Worm (Caenorhabditis elegans) whole organism, young adult: ENCODE results near the gene C07H6.9.

Experiments
- C06A6.2 ChIP-seq: fragments of 200-800 bp; sonication (Bioruptor generic); conservative IDR thresholded peaks from 2 replicates; pipeline ENCODE4 v1.3.6; 2022; ENCODE audit warnings: missing genetic modification characterization, missing compliant biosample characterization
- F23B12.7 ChIP-seq: sonication (generic microtip); optimal IDR thresholded peaks from 2 replicates; lab custom pipeline; 2017; ENCODE audit warnings: missing genetic modification characterization, mild to moderate bottlenecking, missing compliant biosample characterization, antibody characterized with exemption, moderate library complexity; ENCODE audit not compliant: insufficient read depth
- F55B11.4 ChIP-seq: sonication (generic microtip); optimal IDR thresholded peaks from 2 replicates; lab custom pipeline; 2016; ENCODE audit warnings: missing compliant biosample characterization, missing genetic modification characterization, borderline replicate concordance; ENCODE audit not compliant: insufficient read depth
- F57C9.4 ChIP-seq: sonication (generic microtip); optimal IDR thresholded peaks from 2 replicates; lab custom pipeline; 2017; ENCODE audit warnings: mild to moderate bottlenecking, missing genetic modification characterization, missing compliant biosample characterization
- K12H6.12 ChIP-seq: fragments of 200-800 bp; sonication (Bioruptor generic); optimal IDR thresholded peaks from 2 replicates; lab custom pipeline; 2018; ENCODE audit warnings: mild to moderate bottlenecking, missing genetic modification characterization, missing compliant biosample characterization
- T07F8.4 ChIP-seq: sonication (generic microtip); optimal IDR thresholded peaks from 2 replicates; lab custom pipeline; 2016; ENCODE audit warnings: mild to moderate bottlenecking, missing genetic modification characterization, moderate library complexity, missing compliant biosample characterization
- T26A5.8 ChIP-seq: sonication (generic microtip); optimal IDR thresholded peaks from 2 replicates; lab custom pipeline; 2016; ENCODE audit warnings: missing genetic modification characterization, missing compliant biosample characterization
- Y53G8AR.9 ChIP-seq: fragments of 200-800 bp; sonication (Bioruptor generic); conservative IDR thresholded peaks from 2 replicates; pipeline ENCODE4 v1.3.6; 2022; ENCODE audit warnings: missing genetic modification reagents, missing genetic modification characterization, missing compliant biosample characterization
- Y67H2A.10 ChIP-seq: fragments of 200-800 bp; sonication (Bioruptor generic); conservative IDR thresholded peaks from 2 replicates; pipeline ENCODE4 v1.3.6; 2022; ENCODE audit warnings: missing genetic modification reagents, missing genetic modification characterization, missing compliant biosample characterization
- akir-1 ChIP-seq: fragments of 200-800 bp; sonication (Bioruptor generic); optimal IDR thresholded peaks from 2 replicates; lab custom pipeline; 2018; ENCODE audit warnings: mild to moderate bottlenecking, missing genetic modification characterization, moderate library complexity, missing compliant biosample characterization
- ama-1 ChIP-seq, 3 experiments: fragments of 150-350 bp in 1 of 3; sonication (generic microtip) in 2 of 3; optimal IDR thresholded peaks; 2 replicates each; lab custom pipeline; 2014 to 2018; ENCODE audit warnings: missing biosample characterization in 2 of 3, missing genetic modification characterization in 2 of 3, missing genetic modification reagents in 2 of 3
- attf-3 ChIP-seq: fragments of 200-800 bp; sonication (Bioruptor generic); conservative IDR thresholded peaks from 2 replicates; pipeline ENCODE4 v1.3.6; 2022; ENCODE audit warnings: missing genetic modification reagents, missing genetic modification characterization, missing compliant biosample characterization
- cebp-2 ChIP-seq: fragments of 200-800 bp; sonication (Bioruptor generic); IDR thresholded peaks from 2 replicates; pipeline ENCODE4 v1.3.6; 2022; ENCODE audit warnings: missing genetic modification characterization, missing compliant biosample characterization
- ceh-100 ChIP-seq: fragments of 200-800 bp; sonication (Bioruptor generic); IDR thresholded peaks from 2 replicates; pipeline ENCODE4 v1.3.6; 2022; ENCODE audit warnings: missing genetic modification reagents, missing genetic modification characterization, missing compliant biosample characterization
- ceh-91 ChIP-seq: fragments of 200-800 bp; sonication (Bioruptor generic); IDR thresholded peaks from 2 replicates; pipeline ENCODE4 v1.3.6; 2022; ENCODE audit warnings: missing genetic modification reagents, missing genetic modification characterization, missing compliant biosample characterization
- die-1 ChIP-seq: sonication (generic microtip); optimal IDR thresholded peaks from 2 replicates; lab custom pipeline; 2016; ENCODE audit warnings: missing genotype, mild to moderate bottlenecking, missing genetic modification characterization, missing compliant biosample characterization
- ets-4 ChIP-seq: fragments of 200-800 bp; sonication (Bioruptor generic); optimal IDR thresholded peaks from 2 replicates; lab custom pipeline; 2018; ENCODE audit warnings: mild to moderate bottlenecking, missing genetic modification characterization, missing compliant biosample characterization
- hlh-12 ChIP-seq: sonication (generic microtip); optimal IDR thresholded peaks from 2 replicates; lab custom pipeline; 2016; ENCODE audit warnings: missing genetic modification characterization, missing compliant biosample characterization
- hmg-20 ChIP-seq: fragments of 200-800 bp; sonication (Bioruptor generic); IDR thresholded peaks from 2 replicates; pipeline ENCODE4 v1.3.6; 2022; ENCODE audit warnings: missing genetic modification reagents, missing genetic modification characterization, missing compliant biosample characterization
- hrde-1 ChIP-seq: sonication (generic microtip); optimal IDR thresholded peaks from 2 replicates; lab custom pipeline; 2016; ENCODE audit warnings: missing genetic modification characterization, mild to moderate bottlenecking, missing compliant biosample characterization, moderate library complexity, missing genotype, missing genetic modification reagents, borderline replicate concordance
- lin-35 ChIP-seq, 3 experiments: fragments of 150-350 bp in 2 of 3; sonication (generic microtip) in 1 of 3; optimal IDR thresholded peaks; 2 replicates each; lab custom pipeline; 2014 to 2018; ENCODE audit warnings: missing biosample characterization in 3 of 3, missing genetic modification characterization in 3 of 3, missing genetic modification reagents in 3 of 3
- lin-40 ChIP-seq: sonication (generic microtip); optimal IDR thresholded peaks from 2 replicates; lab custom pipeline; 2016; ENCODE audit warnings: missing genetic modification characterization, mild to moderate bottlenecking, missing compliant biosample characterization, missing genotype, missing genetic modification reagents
- lir-1 ChIP-seq: fragments of 200-800 bp; sonication (Bioruptor generic); conservative IDR thresholded peaks from 2 replicates; pipeline ENCODE4 v1.3.6; 2022; ENCODE audit warnings: missing genetic modification reagents, missing genetic modification characterization, missing compliant biosample characterization
- lsl-1 ChIP-seq: fragments of 200-800 bp; sonication (Bioruptor generic); optimal IDR thresholded peaks from 2 replicates; lab custom pipeline; 2018; ENCODE audit warnings: mild to moderate bottlenecking, missing genetic modification characterization, moderate library complexity, missing compliant biosample characterization
- lsy-27 ChIP-seq: sonication (generic microtip); optimal IDR thresholded peaks from 2 replicates; lab custom pipeline; 2017; ENCODE audit warnings: missing genetic modification characterization, mild to moderate bottlenecking, missing compliant biosample characterization, antibody characterized with exemption, missing genotype, borderline replicate concordance; ENCODE audit not compliant: insufficient read depth
- madf-8 ChIP-seq: fragments of 200-800 bp; sonication (Bioruptor generic); conservative IDR thresholded peaks from 2 replicates; pipeline ENCODE4 v1.3.6; 2022; ENCODE audit warnings: missing genetic modification reagents, missing genetic modification characterization, missing compliant biosample characterization
- nfyb-1 ChIP-seq: fragments of 200-800 bp; sonication (Bioruptor generic); IDR thresholded peaks from 2 replicates; pipeline ENCODE4 v1.3.6; 2022; ENCODE audit warnings: missing genetic modification reagents, missing genetic modification characterization, missing compliant biosample characterization
- rcor-1 ChIP-seq: fragments of 200-800 bp; sonication (Bioruptor generic); IDR thresholded peaks from 2 replicates; pipeline ENCODE4 v1.3.6; 2022; ENCODE audit warnings: missing genetic modification reagents, missing genetic modification characterization, missing compliant biosample characterization
- rpc-1 ChIP-seq, 2 experiments: fragments of 150-350 bp in 1 of 2; sonication (generic microtip) in 1 of 2; optimal IDR thresholded peaks; 2 replicates each; lab custom pipeline; 2014 to 2018; ENCODE audit warnings: missing biosample characterization in 1 of 2, missing genetic modification characterization in 1 of 2, missing genetic modification reagents in 1 of 2, missing genotype in 1 of 2
- sea-2 ChIP-seq: fragments of 200-800 bp; sonication (Bioruptor generic); IDR thresholded peaks from 2 replicates; pipeline ENCODE4 v1.3.6; 2022; ENCODE audit warnings: missing genetic modification characterization, missing compliant biosample characterization
- snpc-1.1 ChIP-seq: sonication (generic microtip); optimal IDR thresholded peaks from 2 replicates; lab custom pipeline; 2017; ENCODE audit warnings: missing genetic modification characterization, mild to moderate bottlenecking, missing compliant biosample characterization, antibody characterized with exemption, moderate library complexity, missing genotype, missing genetic modification reagents; ENCODE audit not compliant: insufficient read depth
- snpc-1.3 ChIP-seq: sonication (generic microtip); optimal IDR thresholded peaks from 2 replicates; lab custom pipeline; 2017; ENCODE audit warnings: missing genetic modification characterization, mild to moderate bottlenecking, missing compliant biosample characterization, antibody characterized with exemption, moderate library complexity, missing genotype, missing genetic modification reagents; ENCODE audit not compliant: insufficient read depth
- snpc-3.4 ChIP-seq: sonication (generic microtip); optimal IDR thresholded peaks from 2 replicates; lab custom pipeline; 2017; ENCODE audit warnings: missing genetic modification characterization, mild to moderate bottlenecking, missing compliant biosample characterization, antibody characterized with exemption, moderate library complexity, missing genotype, missing genetic modification reagents
- sptf-2 ChIP-seq: fragments of 200-800 bp; sonication (Bioruptor generic); optimal IDR thresholded peaks from 2 replicates; lab custom pipeline; 2018; ENCODE audit warnings: mild to moderate bottlenecking, missing genetic modification characterization, missing compliant biosample characterization
- tbp1 ChIP-seq: fragments of 200-800 bp; sonication (Bioruptor generic); optimal IDR thresholded peaks from 2 replicates; lab custom pipeline; 2018; ENCODE audit warnings: mild to moderate bottlenecking, missing genetic modification characterization, missing compliant biosample characterization
- unc-130 ChIP-seq: sonication (generic microtip); optimal IDR thresholded peaks from 2 replicates; lab custom pipeline; 2016; ENCODE audit warnings: missing genetic modification reagents, missing genetic modification characterization, missing compliant biosample characterization
- xnd-1 ChIP-seq: sonication (generic microtip); optimal IDR thresholded peaks from 2 replicates; lab custom pipeline; 2016; ENCODE audit warnings: missing genotype, missing genetic modification reagents, missing genetic modification characterization, missing compliant biosample characterization
- zim-3 ChIP-seq: sonication (generic microtip); optimal IDR thresholded peaks from 2 replicates; lab custom pipeline; 2017; ENCODE audit warnings: mild to moderate bottlenecking, missing genetic modification characterization, moderate library complexity, missing compliant biosample characterization
- ztf-26 ChIP-seq: sonication (generic microtip); optimal IDR thresholded peaks from 2 replicates; lab custom pipeline; 2017; ENCODE audit warnings: missing genetic modification characterization, missing compliant biosample characterization

Gene C07H6.9

ce11 chrIII:7535347-7535746, 36.1 kb upstream of the C07H6.9 start:
- TF ChIP-seq ama-1 (optimal IDR thresholded peaks at IDR 0.05; lab: Kevin White, UChicago) (no peak), ama-1 (GFP tag; optimal IDR thresholded peaks at IDR 0.05; lab: Kevin White, UChicago) (no peak), cebp-2 (GFP tag; lab: Robert Waterston, UW) (no peak)

- TF ChIP-seq lsy-27 (tag; lab: Kevin White, UChicago) (no peak), sptf-2 (no peak), tbp1 (no peak), lin-35 (GFP tag; optimal IDR thresholded peaks at IDR 0.05; lab: Kevin White, UChicago) (no peak), nfyb-1 (GFP tag; lab: Robert Waterston, UW) (no peak), lir-1 (GFP tag; lab: Robert Waterston, UW) (no peak)
Observed at ce11 chrIII:7534648-7535047, 35.4 kb upstream of the C07H6.9 start.

DNA sequence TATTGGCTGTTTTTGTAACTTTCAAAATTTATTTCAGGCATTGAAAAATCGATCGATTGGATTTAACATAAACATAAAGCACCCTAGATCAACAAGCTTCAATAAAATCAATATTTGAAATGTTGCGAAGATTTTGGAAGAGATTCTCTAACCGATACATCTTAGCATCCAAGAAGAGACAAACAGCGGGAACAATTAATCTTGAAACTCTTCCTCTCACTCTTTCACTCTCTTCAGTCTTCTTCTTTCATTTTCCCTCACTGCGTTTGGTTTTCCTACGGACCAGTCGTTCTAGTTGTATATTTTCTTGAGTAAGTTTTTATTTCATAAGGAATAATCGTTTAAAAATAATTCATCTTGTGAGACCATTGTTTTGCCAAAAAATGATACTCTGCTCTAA, 33.7 kb upstream of the C07H6.9 start:
- TF ChIP-seq unc-130 (GFP tag; lab: Kevin White, UChicago) (no peak), lin-40 (tag; lab: Kevin White, UChicago) (no peak), snpc-3.4 (tag; lab: Kevin White, UChicago) (no peak), attf-3 (no peak), hmg-20 (no peak), rpc-1 (optimal IDR thresholded peaks at IDR 0.05; lab: Kevin White, UChicago) (no peak), rpc-1 (tag; optimal IDR thresholded peaks at IDR 0.05; lab: Kevin White, UChicago) (no peak)

- TF ChIP-seq ceh-91 (GFP tag; lab: Robert Waterston, UW) = no peak
- TF ChIP-seq ama-1 (optimal IDR thresholded peaks at IDR 0.05; lab: Kevin White, UChicago) = no peak
- TF ChIP-seq ama-1 (GFP tag; optimal IDR thresholded peaks at IDR 0.05; lab: Kevin White, UChicago) = no peak
- TF ChIP-seq die-1 (tag; lab: Kevin White, UChicago) = no peak
- no peak for TF ChIP-seq madf-8 (GFP tag; lab: Robert Waterston, UW)
- TF ChIP-seq F23B12.7 (tag; lab: Kevin White, UChicago) = no peak
- no peak for TF ChIP-seq tbp1
- no peak for TF ChIP-seq Y67H2A.10 (GFP tag; lab: Robert Waterston, UW)
- TF ChIP-seq snpc-1.3 = no peak
- no peak for TF ChIP-seq T07F8.4 (tag; lab: Kevin White, UChicago)
- TF ChIP-seq F55B11.4 (tag; lab: Kevin White, UChicago) = no peak
- TF ChIP-seq C06A6.2 (GFP tag; lab: Robert Waterston, UW) = no peak
- no peak for TF ChIP-seq lsy-27 (tag; lab: Kevin White, UChicago)
- no peak for TF ChIP-seq nfyb-1 (GFP tag; lab: Robert Waterston, UW)
- TF ChIP-seq hrde-1 (tag; lab: Kevin White, UChicago) = no peak
- TF ChIP-seq T26A5.8 = no peak
- no peak for TF ChIP-seq akir-1 (GFP tag; lab: Kevin White, UChicago)
- no peak for TF ChIP-seq K12H6.12 (tag; lab: Kevin White, UChicago)
- TF ChIP-seq xnd-1 (tag; lab: Kevin White, UChicago) = no peak
Observed at ce11 chrIII:7531385-7531784, 32.1 kb upstream of the C07H6.9 start.

- TF ChIP-seq ztf-26 (tag; lab: Kevin White, UChicago) = no peak
- TF ChIP-seq ets-4 (GFP tag; lab: Kevin White, UChicago) = no peak
- TF ChIP-seq lsy-27 (tag; lab: Kevin White, UChicago) = no peak
- no peak for TF ChIP-seq zim-3
- TF ChIP-seq hlh-12 (tag; lab: Kevin White, UChicago) = no peak
- TF ChIP-seq rcor-1 (GFP tag; lab: Robert Waterston, UW) = no peak
- TF ChIP-seq snpc-1.3 = no peak
- no peak for TF ChIP-seq ceh-100 (GFP tag; lab: Robert Waterston, UW)
- TF ChIP-seq K12H6.12 (tag; lab: Kevin White, UChicago) = no peak
- no peak for TF ChIP-seq F57C9.4 (tag; lab: Kevin White, UChicago)
- no peak for TF ChIP-seq lir-1 (GFP tag; lab: Robert Waterston, UW)
- no peak for TF ChIP-seq sptf-2
- no peak for TF ChIP-seq Y53G8AR.9 (GFP tag; lab: Robert Waterston, UW)
- TF ChIP-seq snpc-1.1 (tag; lab: Kevin White, UChicago) = no peak
- TF ChIP-seq sea-2 (GFP tag; lab: Robert Waterston, UW) = no peak
- TF ChIP-seq die-1 (tag; lab: Kevin White, UChicago) = no peak
- TF ChIP-seq lsl-1 (GFP tag; lab: Kevin White, UChicago) = no peak
- TF ChIP-seq madf-8 (GFP tag; lab: Robert Waterston, UW) = no peak
Observed at ce11 chrIII:7530830-7531229, 31.6 kb upstream of the C07H6.9 start.
